Worm (Caenorhabditis elegans): ENCODE measurements around the gene T24E12.11.

T24E12.11 gene

DNA sequence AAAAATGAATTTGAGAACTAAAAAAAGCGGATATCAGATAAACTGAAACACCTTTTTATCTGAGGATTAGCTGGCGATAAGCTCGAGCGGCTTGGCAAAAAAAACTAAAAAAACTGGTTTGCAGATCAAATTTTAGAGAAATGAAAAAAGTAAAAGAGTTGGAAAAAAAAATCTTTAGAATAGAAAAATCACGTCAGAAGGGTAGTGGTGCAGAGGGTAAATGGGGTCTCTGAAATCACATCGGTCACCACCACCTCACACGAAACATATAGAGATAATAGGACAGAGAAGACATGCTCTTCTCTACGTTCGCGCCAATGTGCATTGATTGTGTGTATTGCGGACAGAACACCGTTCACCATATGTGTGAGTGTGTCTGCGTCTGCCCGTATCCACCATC, 1.9 kb upstream of the T24E12.11 start:
- TF ChIP-seq Y56A3A.18 (GFP tag; IDR thresholded peaks at IDR 0.05) (no peak), ztf-26 (tag; optimal IDR thresholded peaks at IDR 0.05) (no peak), ztf-22 (GFP tag; optimal IDR thresholded peaks at IDR 0.05) (no peak), hmg-1.2 (GFP tag; IDR thresholded peaks at IDR 0.05) (no peak), F49E8.2 (tag; optimal IDR thresholded peaks at IDR 0.05; ENCODE audit: insufficient read depth) (no peak), rcor-1 (GFP tag; IDR thresholded peaks at IDR 0.05) (no peak), tbx-9 (tag; optimal IDR thresholded peaks at IDR 0.05; ENCODE audit: borderline replicate concordance) (no peak), rpc-1 (optimal IDR thresholded peaks at IDR 0.05) (no peak), rpc-1 (tag; optimal IDR thresholded peaks at IDR 0.05) (no peak), egl-44 (GFP tag; IDR thresholded peaks at IDR 0.05) (no peak), F33H1.4 (GFP tag; IDR thresholded peaks at IDR 0.05) (no peak), Y53F4B.3 (GFP tag; IDR thresholded peaks at IDR 0.05) (no peak), madf-10 (tag; optimal IDR thresholded peaks at IDR 0.05) (no peak), Y53G8AR.9 (GFP tag; conservative IDR thresholded peaks at IDR 0.05) (no peak), somi-1 (GFP tag; optimal IDR thresholded peaks at IDR 0.05) (no peak), nhr-80 (tag; optimal IDR thresholded peaks at IDR 0.05) (no peak), hlh-26 (GFP tag; conservative IDR thresholded peaks at IDR 0.05) (no peak), dpl-1 (GFP tag; optimal IDR thresholded peaks at IDR 0.05) (no peak)

DNA sequence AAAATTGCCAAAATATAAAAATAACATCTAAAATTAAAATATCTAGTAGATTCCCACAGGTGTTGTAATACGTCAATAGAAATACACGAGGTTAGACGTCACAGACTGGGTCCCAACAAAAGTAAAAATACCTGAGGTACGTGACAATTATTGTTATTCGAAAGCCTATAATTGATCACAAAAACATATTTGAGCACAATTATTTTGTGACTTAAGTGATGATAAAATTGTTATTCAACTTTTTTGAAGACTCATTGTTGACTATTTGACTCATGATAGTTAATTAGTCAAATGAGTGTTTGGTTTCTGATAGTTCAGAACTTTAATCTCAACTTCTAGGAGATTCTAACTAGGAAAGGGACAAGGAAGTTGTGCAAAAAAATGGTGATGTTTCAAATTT, 1.6 kb downstream of the T24E12.11 start:
- no peak for TF ChIP-seq Y56A3A.18 (GFP tag; IDR thresholded peaks at IDR 0.05)
- no peak for TF ChIP-seq D2030.7 (GFP tag; IDR thresholded peaks at IDR 0.05)
- TF ChIP-seq Y67H2A.10 (GFP tag; conservative IDR thresholded peaks at IDR 0.05), result no peak
- no peak for TF ChIP-seq ceh-40 (GFP tag; IDR thresholded peaks at IDR 0.05)
- TF ChIP-seq hsf-1 (GFP tag; IDR thresholded peaks at IDR 0.05), result no peak
- TF ChIP-seq rpc-1 (optimal IDR thresholded peaks at IDR 0.05), result no peak
- TF ChIP-seq rpc-1 (tag; optimal IDR thresholded peaks at IDR 0.05), result no peak
- TF ChIP-seq akir-1 (GFP tag; optimal IDR thresholded peaks at IDR 0.05), result no peak
- no peak for TF ChIP-seq snpc-3.4 (tag; optimal IDR thresholded peaks at IDR 0.05)
- no peak for TF ChIP-seq chd-7 (tag; optimal IDR thresholded peaks at IDR 0.05)
- no peak for TF ChIP-seq die-1 (tag; optimal IDR thresholded peaks at IDR 0.05)
- no peak for TF ChIP-seq aptf-3 (GFP tag; IDR thresholded peaks at IDR 0.05)

DNA sequence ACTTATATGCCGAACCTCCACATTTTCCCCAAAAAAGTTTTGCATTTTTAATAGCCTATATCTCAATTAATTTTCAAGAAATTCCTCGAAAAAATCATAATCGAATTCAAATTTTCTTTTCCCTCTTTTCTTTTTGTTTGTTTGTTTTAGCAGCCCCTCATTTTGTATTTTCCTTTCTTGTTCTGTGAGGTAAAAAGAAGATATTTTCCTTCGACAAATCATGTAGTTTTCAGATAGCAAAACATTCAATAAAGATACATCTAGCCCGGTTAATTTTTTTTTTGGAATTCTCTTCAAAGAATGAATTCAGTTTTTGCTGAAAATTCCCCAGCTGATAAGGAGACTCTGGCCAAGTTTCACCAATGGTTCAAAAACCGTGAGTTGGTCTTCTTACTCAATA, 3.6 kb downstream of the T24E12.11 start, which contains the start of gene T24E12.3:
TSS of gene T24E12.3 (plus strand) at position 301 of the 400 bp plus-strand sequence.
- TF ChIP-seq lin-54 (GFP tag; optimal IDR thresholded peaks at IDR 0.05) (no peak), ama-1 (optimal IDR thresholded peaks at IDR 0.05) (no peak), ama-1 (GFP tag; optimal IDR thresholded peaks at IDR 0.05) (no peak), tbp1 (GFP tag; optimal IDR thresholded peaks at IDR 0.05) (no peak), ztf-22 (GFP tag; optimal IDR thresholded peaks at IDR 0.05) (no peak)

DNA sequence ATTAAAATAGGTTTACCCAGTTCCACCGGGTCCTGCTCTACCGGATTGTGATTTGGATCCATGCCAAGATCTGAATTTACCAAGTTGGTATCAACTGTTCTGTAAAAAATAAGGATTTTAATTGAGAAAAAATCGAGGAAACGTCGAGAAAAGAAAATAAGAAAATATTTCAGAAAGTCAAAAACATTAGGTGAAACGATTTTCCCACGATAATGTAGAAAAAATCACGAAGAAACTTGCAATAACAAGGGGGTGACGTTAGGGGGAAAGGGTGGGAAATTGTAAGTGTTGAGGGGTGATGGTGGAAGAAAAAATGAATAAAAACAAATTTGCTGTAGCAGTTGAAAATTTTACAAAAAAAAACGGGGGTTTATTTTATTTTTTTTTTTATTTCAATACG, 6.2 kb downstream of the T24E12.11 start, which contains the start of gene T24E12.10:
TSS of gene T24E12.10 (minus strand) at position 101 of the 400 bp plus-strand sequence.
- no peak for TF ChIP-seq akir-1 (GFP tag; optimal IDR thresholded peaks at IDR 0.05)
- no peak for TF ChIP-seq D2030.7 (GFP tag; IDR thresholded peaks at IDR 0.05)
- no peak for TF ChIP-seq efl-1 (GFP tag; optimal IDR thresholded peaks at IDR 0.05)
- no peak for TF ChIP-seq him-1 (tag; optimal IDR thresholded peaks at IDR 0.05)
- TF ChIP-seq ccch-3 (GFP tag; optimal IDR thresholded peaks at IDR 0.05), result no peak
- no peak for TF ChIP-seq tbp1 (GFP tag; optimal IDR thresholded peaks at IDR 0.05)
- no peak for TF ChIP-seq attf-5 (GFP tag; optimal IDR thresholded peaks at IDR 0.05)
- no peak for TF ChIP-seq snpc-4 (GFP tag; optimal IDR thresholded peaks at IDR 0.05)
- TF ChIP-seq snpc-4 (tag; optimal IDR thresholded peaks at IDR 0.05), result no peak
- no peak for TF ChIP-seq T07F8.4 (tag; optimal IDR thresholded peaks at IDR 0.05)
- TF ChIP-seq ztf-28 (GFP tag; IDR thresholded peaks at IDR 0.05), result no peak
- no peak for TF ChIP-seq ZK185.1 (tag; optimal IDR thresholded peaks at IDR 0.05; ENCODE audit: poor library complexity, severe bottlenecking)
- no peak for TF ChIP-seq ztf-25 (GFP tag; IDR thresholded peaks at IDR 0.05)
